Worm (Caenorhabditis elegans) whole organism, L1 larva: Measurements from ENCODE around the gene moc-2.

ENCODE experiments used
- aly-2 ChIP-seq: fragments of 150-350 bp; optimal IDR thresholded peaks from 2 replicates; lab custom pipeline; 2014; ENCODE audit warnings: missing biosample characterization, missing genetic modification characterization
- blmp-1 ChIP-seq: fragments of 150-350 bp; optimal IDR thresholded peaks from 2 replicates; lab custom pipeline; 2014; ENCODE audit warnings: missing biosample characterization, missing genetic modification characterization
- ceh-82 ChIP-seq, 3 experiments: fragments of 150-350 bp in 1 of 3; sonication (generic microtip) in 2 of 3; optimal IDR thresholded peaks; 2 replicates each; lab custom pipeline; 2014 to 2017; ENCODE audit warnings: missing biosample characterization in 3 of 3, missing genetic modification characterization in 3 of 3
- ces-1 ChIP-seq: fragments of 150-350 bp; optimal IDR thresholded peaks from 2 replicates; lab custom pipeline; 2014; ENCODE audit warnings: missing biosample characterization, missing genetic modification reagents, missing genetic modification characterization
- lin-13 ChIP-seq: fragments of 150-350 bp; optimal IDR thresholded peaks from 2 replicates; lab custom pipeline; 2014; ENCODE audit warnings: missing biosample characterization, missing genetic modification reagents, missing genetic modification characterization
- lin-15B ChIP-seq: fragments of 150-350 bp; sonication (generic microtip); optimal IDR thresholded peaks from 3 replicates; lab custom pipeline; 2014; ENCODE audit warnings: missing biosample characterization, missing genetic modification characterization
- nhr-11 ChIP-seq: fragments of 150-350 bp; optimal IDR thresholded peaks from 2 replicates; lab custom pipeline; 2014; ENCODE audit warnings: missing biosample characterization, missing genetic modification characterization
- nhr-90 ChIP-seq: sonication (generic microtip); optimal IDR thresholded peaks from 2 replicates; lab custom pipeline; 2016; ENCODE audit warnings: mild to moderate bottlenecking, missing genetic modification characterization, missing compliant biosample characterization; ENCODE audit not compliant: poor library complexity
- skn-1 ChIP-seq: fragments of 150-350 bp; optimal IDR thresholded peaks from 2 replicates; lab custom pipeline; 2014; ENCODE audit warnings: missing biosample characterization, missing genetic modification characterization
- sptf-1 ChIP-seq: fragments of 150-350 bp; optimal IDR thresholded peaks from 2 replicates; lab custom pipeline; 2014; ENCODE audit warnings: missing biosample characterization, missing genetic modification characterization
- tbx-2 ChIP-seq: sonication (generic microtip); optimal IDR thresholded peaks from 2 replicates; lab custom pipeline; 2016; ENCODE audit warnings: missing genetic modification characterization, missing compliant biosample characterization
- unc-62 ChIP-seq: fragments of 150-350 bp; optimal IDR thresholded peaks from 2 replicates; lab custom pipeline; 2014; ENCODE audit warnings: missing biosample characterization, missing genetic modification reagents, missing genetic modification characterization

ce11 chrV:6488849-6489248 is 15.1 kb downstream of the moc-2 start, which contains the start of gene lec-10:
- TF ChIP-seq ces-1 (GFP tag; lab: Kevin White, UChicago): no peak
- no peak for TF ChIP-seq lin-15B (tag; lab: Kevin White, UChicago)
- TF ChIP-seq nhr-11 (tag; lab: Kevin White, UChicago): no peak
- TF ChIP-seq blmp-1 (tag; lab: Kevin White, UChicago): no peak
- TF ChIP-seq sptf-1 (tag; lab: Kevin White, UChicago): no peak
- TF ChIP-seq nhr-90 (tag; lab: Kevin White, UChicago): no peak
- no peak for TF ChIP-seq skn-1 (tag; lab: Kevin White, UChicago)
- no peak for TF ChIP-seq aly-2 (tag; lab: Kevin White, UChicago)
- no peak for TF ChIP-seq lin-13 (GFP tag; lab: Kevin White, UChicago)
- no peak for TF ChIP-seq unc-62
- TF ChIP-seq ceh-82 (tag; optimal IDR thresholded peaks at IDR 0.05; lab: Kevin White, UChicago): no peak
- no peak for TF ChIP-seq tbx-2 (tag; lab: Kevin White, UChicago)
